Fruit fly (Drosophila melanogaster) whole organism, pupa: ENCODE data around the gene mal.
A peak's percentile ranks its signal among the peaks of the same experiment; 100 is the strongest.

Experiments
- CG10348 ChIP-seq: fragments of 200-800 bp; sonication (Bioruptor generic); IDR thresholded peaks from 2 replicates; pipeline ENCODE4 v1.3.6; 2022; ENCODE audit warnings: missing biosample characterization, missing genetic modification characterization
- CG13204 ChIP-seq: fragments of 200-800 bp; sonication (Bioruptor generic); optimal IDR thresholded peaks from 2 replicates; lab custom pipeline; 2018; ENCODE audit warnings: missing biosample characterization, mild to moderate bottlenecking, missing genetic modification characterization, moderate library complexity
- CG14655 ChIP-seq: fragments of 200-800 bp; sonication (Bioruptor generic); optimal IDR thresholded peaks from 3 replicates; lab custom pipeline; 2017; ENCODE audit warnings: mild to moderate bottlenecking, missing biosample characterization, missing genetic modification reagents, missing genetic modification characterization
- CG32121 ChIP-seq: fragments of 200-800 bp; sonication (Bioruptor generic); IDR thresholded peaks from 2 replicates; pipeline ENCODE4 v1.3.6; 2022; ENCODE audit warnings: missing biosample characterization, missing genetic modification characterization
- CG34367 ChIP-seq: fragments of 200-800 bp; sonication (Bioruptor generic); optimal IDR thresholded peaks from 2 replicates; lab custom pipeline; 2018; ENCODE audit warnings: missing biosample characterization, mild to moderate bottlenecking, missing genetic modification characterization
- CG4496 ChIP-seq: fragments of 200-800 bp; sonication (Bioruptor generic); IDR thresholded peaks from 3 replicates; pipeline ENCODE4 v1.3.6; 2022; ENCODE audit warnings: missing biosample characterization, missing genetic modification characterization
- D1 ChIP-seq: fragments of 200-800 bp; sonication (Bioruptor generic); optimal IDR thresholded peaks from 2 replicates; lab custom pipeline; 2018; ENCODE audit warnings: missing biosample characterization, mild to moderate bottlenecking, missing genetic modification characterization, moderate library complexity
- EcR ChIP-seq: fragments of 200-800 bp; sonication (Bioruptor generic); optimal IDR thresholded peaks from 3 replicates; lab custom pipeline; 2019; ENCODE audit warnings: missing biosample characterization, missing genetic modification characterization, mild to moderate bottlenecking, moderate library complexity, missing genetic modification reagents
- Ets98B ChIP-seq: fragments of 200-800 bp; sonication (Bioruptor generic); IDR thresholded peaks from 2 replicates; pipeline ENCODE4 v1.3.6; 2022; ENCODE audit warnings: missing biosample characterization, missing genetic modification characterization
- Pif1A ChIP-seq: fragments of 200-800 bp; sonication (Bioruptor generic); optimal IDR thresholded peaks from 3 replicates; lab custom pipeline; 2016; ENCODE audit warnings: missing biosample characterization, missing genetic modification characterization
- Pif1B ChIP-seq: fragments of 200-800 bp; sonication (Bioruptor generic); optimal IDR thresholded peaks from 3 replicates; lab custom pipeline; 2016; ENCODE audit warnings: missing biosample characterization, missing genetic modification characterization
- fd96Ca ChIP-seq: fragments of 200-800 bp; sonication (Bioruptor generic); IDR thresholded peaks from 3 replicates; pipeline ENCODE4 v1.3.6; 2022; ENCODE audit warnings: missing biosample characterization, missing genetic modification characterization
- gl ChIP-seq: fragments of 200-800 bp; sonication (Bioruptor generic); optimal IDR thresholded peaks from 2 replicates; lab custom pipeline; 2018; ENCODE audit warnings: missing biosample characterization, mild to moderate bottlenecking, missing genetic modification characterization
- rn ChIP-seq: fragments of 200-800 bp; sonication (Bioruptor generic); IDR thresholded peaks from 2 replicates; pipeline ENCODE4 v1.3.6; 2022; ENCODE audit warnings: missing biosample characterization, missing genetic modification characterization

dm6 chrX:20447865-20448584 lies 18.6 kb downstream of the mal start:
- TF ChIP-seq Ets98B (GFP tag; lab: Robert Waterston, UW) (no peak), CG14655 (GFP tag; lab: Kevin White, UChicago) (peak; percentile 12), CG10348 (no peak), Pif1B (GFP tag; lab: Kevin White, UChicago) (no peak), rn (GFP tag; lab: Robert Waterston, UW) (no peak), gl (tag; lab: Kevin White, UChicago) (no peak), CG32121 (GFP tag; lab: Robert Waterston, UW) (no peak), D1 (tag; lab: Kevin White, UChicago) (no peak), CG13204 (GFP tag; lab: Kevin White, UChicago) (no peak), Pif1A (GFP tag; lab: Kevin White, UChicago) (no peak), CG34367 (tag; lab: Kevin White, UChicago) (no peak), CG4496 (GFP tag; lab: Robert Waterston, UW) (no peak), fd96Ca (GFP tag; lab: Robert Waterston, UW) (no peak), EcR (GFP tag; lab: Kevin White, UChicago) (no peak)
